Worm (Caenorhabditis elegans) whole organism, midembryonic: ENCODE results near the gene lec-1.

Source experiments
- T22C8.4 ChIP-seq: fragments of 200-800 bp; sonication (Bioruptor generic); IDR thresholded peaks from 2 replicates; pipeline ENCODE4 v1.3.6; 2022; ENCODE audit warnings: missing genetic modification characterization, missing compliant biosample characterization
- cog-1 ChIP-seq: sonication (generic microtip); optimal IDR thresholded peaks from 2 replicates; lab custom pipeline; 2016; ENCODE audit warnings: missing genetic modification characterization, missing compliant biosample characterization
- flt-1 ChIP-seq: fragments of 200-800 bp; sonication (Bioruptor generic); IDR thresholded peaks from 2 replicates; pipeline ENCODE4 v1.3.6; 2022; ENCODE audit warnings: missing genetic modification characterization, missing compliant biosample characterization
- klf-2 ChIP-seq: fragments of 200-800 bp; sonication (Bioruptor generic); conservative IDR thresholded peaks from 2 replicates; pipeline ENCODE4 v1.3.6; 2022; ENCODE audit warnings: missing genetic modification reagents, missing genetic modification characterization, missing compliant biosample characterization
- med-1 ChIP-seq: sonication (generic microtip); optimal IDR thresholded peaks from 2 replicates; lab custom pipeline; 2017; ENCODE audit warnings: missing genetic modification characterization, mild to moderate bottlenecking, missing compliant biosample characterization, antibody characterized with exemption, missing genetic modification reagents; ENCODE audit not compliant: insufficient read depth
- ref-1 ChIP-seq: fragments of 200-800 bp; sonication (Bioruptor generic); conservative IDR thresholded peaks from 2 replicates; pipeline ENCODE4 v1.3.6; 2022; ENCODE audit warnings: missing genetic modification reagents, missing genetic modification characterization, missing compliant biosample characterization
- tab-1 ChIP-seq: fragments of 200-800 bp; sonication (Bioruptor generic); IDR thresholded peaks from 2 replicates; pipeline ENCODE4 v1.3.6; 2022; ENCODE audit warnings: missing genetic modification characterization, missing compliant biosample characterization
- ztf-23 ChIP-seq: fragments of 200-800 bp; sonication (Bioruptor generic); IDR thresholded peaks from 2 replicates; pipeline ENCODE4 v1.3.6; 2022; ENCODE audit warnings: missing genetic modification reagents, missing genetic modification characterization, missing compliant biosample characterization
- ztf-29 ChIP-seq: fragments of 200-800 bp; sonication (Bioruptor generic); IDR thresholded peaks from 2 replicates; pipeline ENCODE4 v1.3.6; 2022; ENCODE audit warnings: missing genetic modification reagents, missing genetic modification characterization, missing compliant biosample characterization

lec-1 gene

DNA sequence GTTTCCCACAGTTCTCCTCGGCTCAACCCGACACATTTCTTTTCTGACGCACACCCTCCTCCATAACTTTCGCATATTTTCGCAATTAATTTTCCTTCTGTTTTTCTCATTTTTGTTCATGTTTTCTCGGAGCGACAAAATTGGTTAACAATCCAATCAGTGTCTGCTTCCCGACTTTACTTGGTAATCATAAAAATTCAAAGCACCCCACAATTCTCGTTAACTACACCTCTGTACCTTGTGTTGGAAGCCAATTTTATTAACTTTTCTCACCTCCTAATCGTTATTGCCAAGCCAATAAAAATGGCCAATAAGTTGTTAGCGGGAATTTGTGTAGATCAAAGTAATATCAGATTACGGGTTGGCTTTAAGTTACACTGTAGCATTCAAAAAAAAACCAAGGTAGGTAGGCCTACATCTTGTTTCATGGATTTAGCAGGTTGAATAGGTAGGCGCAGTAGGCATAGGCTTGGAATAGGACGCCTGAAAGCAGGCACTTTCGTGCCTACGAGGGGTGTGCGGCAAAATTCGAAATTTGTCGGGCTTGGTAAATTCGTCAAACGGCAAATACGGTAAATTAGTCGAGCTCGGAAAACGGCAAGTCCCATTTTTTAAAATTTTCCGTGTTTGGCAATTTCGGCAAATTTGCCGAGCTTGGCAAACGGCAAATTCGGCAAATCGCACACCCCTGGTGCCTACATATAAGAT, 35.3 kb downstream of the lec-1 start:
- TF ChIP-seq klf-2 (no peak), T22C8.4 (GFP tag; lab: Robert Waterston, UW) (no peak), tab-1 (GFP tag; lab: Robert Waterston, UW) (no peak), ztf-29 (no peak), cog-1 (tag; lab: Kevin White, UChicago) (no peak), med-1 (no peak), ztf-23 (GFP tag; lab: Robert Waterston, UW) (no peak), ref-1 (GFP tag; lab: Robert Waterston, UW) (no peak), flt-1 (GFP tag; lab: Robert Waterston, UW) (no peak)

DNA sequence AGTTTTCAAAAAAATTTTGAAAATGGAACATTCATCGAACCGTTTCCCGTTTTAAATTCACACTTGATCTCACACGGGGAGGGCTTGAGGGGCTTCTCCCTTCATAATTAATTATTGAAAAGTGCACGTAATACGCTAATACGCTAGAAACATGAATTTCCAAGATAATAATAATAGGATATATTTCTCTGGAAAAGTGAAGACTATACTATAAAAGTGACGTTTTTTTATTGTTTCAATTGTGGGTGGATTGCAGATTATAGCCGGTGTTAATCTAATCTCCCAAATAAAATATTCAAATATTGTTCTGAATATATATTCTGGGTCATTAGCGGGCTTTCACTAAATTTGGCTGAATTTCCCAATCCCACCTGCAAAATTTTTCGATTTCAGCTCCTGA, 38.4 kb downstream of the lec-1 start:
- TF ChIP-seq tab-1 (GFP tag; lab: Robert Waterston, UW): no peak
- no peak for TF ChIP-seq klf-2
- TF ChIP-seq cog-1 (tag; lab: Kevin White, UChicago): no peak
- no peak for TF ChIP-seq T22C8.4 (GFP tag; lab: Robert Waterston, UW)
- TF ChIP-seq ref-1 (GFP tag; lab: Robert Waterston, UW): no peak
- no peak for TF ChIP-seq ztf-29
- no peak for TF ChIP-seq ztf-23 (GFP tag; lab: Robert Waterston, UW)
- TF ChIP-seq med-1: no peak
- no peak for TF ChIP-seq flt-1 (GFP tag; lab: Robert Waterston, UW)

DNA sequence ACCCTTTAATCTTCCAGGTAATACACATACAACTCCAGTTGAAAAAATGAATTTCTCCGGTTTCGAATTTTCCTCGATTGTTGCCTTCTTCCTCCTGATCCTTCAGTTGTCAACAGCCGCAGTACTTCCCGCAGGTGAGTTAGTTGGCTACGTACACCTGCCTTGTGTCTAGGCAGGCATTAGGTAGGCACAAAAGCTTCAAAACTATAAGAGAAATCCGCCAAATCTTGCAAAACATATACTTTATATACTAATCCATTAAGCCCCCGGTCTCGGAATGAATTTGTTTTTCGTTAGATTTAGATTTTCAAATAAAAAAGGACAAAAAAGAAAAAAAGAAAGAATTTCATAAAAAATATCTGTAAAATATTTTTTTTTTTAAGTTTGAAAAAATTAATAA, 39.9 kb downstream of the lec-1 start, which contains the start of gene flp-16:
Gene flp-16 (plus strand): TSS at position 18 of the 400 bp plus-strand sequence.
- no peak for TF ChIP-seq klf-2
- no peak for TF ChIP-seq tab-1 (GFP tag; lab: Robert Waterston, UW)
- no peak for TF ChIP-seq cog-1 (tag; lab: Kevin White, UChicago)
- no peak for TF ChIP-seq T22C8.4 (GFP tag; lab: Robert Waterston, UW)
- TF ChIP-seq ztf-29: no peak
- TF ChIP-seq flt-1 (GFP tag; lab: Robert Waterston, UW): no peak
- TF ChIP-seq ztf-23 (GFP tag; lab: Robert Waterston, UW): no peak
- no peak for TF ChIP-seq med-1
- TF ChIP-seq ref-1 (GFP tag; lab: Robert Waterston, UW): no peak

DNA sequence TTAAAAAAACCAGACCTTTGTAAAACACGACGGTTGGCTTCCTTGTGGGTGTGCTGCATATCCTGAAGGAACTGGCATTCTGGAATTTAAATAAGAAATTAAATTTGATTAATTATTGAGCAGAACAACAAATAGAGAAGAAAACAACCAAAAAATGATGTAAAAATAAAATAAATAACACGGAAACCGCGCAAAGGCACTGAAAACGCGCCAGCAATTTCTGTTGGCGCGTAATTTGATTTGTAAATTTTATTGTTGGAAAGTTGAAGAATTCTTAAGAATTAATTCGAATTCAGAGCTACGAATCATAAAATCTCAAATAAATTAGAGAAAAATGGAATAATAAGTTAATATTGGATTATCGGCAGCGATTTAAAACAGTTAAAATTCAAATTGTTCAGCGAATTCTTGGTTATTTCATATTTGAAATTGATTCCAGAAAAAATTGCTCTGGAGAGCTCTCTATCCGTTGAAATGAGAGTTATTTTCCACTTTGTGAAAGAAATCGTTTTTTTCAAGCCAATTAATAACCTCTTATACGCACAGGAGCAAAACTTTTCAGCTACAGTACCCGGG, 42.6 kb downstream of the lec-1 start, which contains the start of gene romo-1:
Gene romo-1 (minus strand): TSS at position 79 of the 576 bp plus-strand sequence.
- TF ChIP-seq T22C8.4 (GFP tag; lab: Robert Waterston, UW) (no peak), med-1 (no peak), tab-1 (GFP tag; lab: Robert Waterston, UW) (no peak), cog-1 (tag; lab: Kevin White, UChicago) (no peak), ztf-29 (no peak), klf-2 (no peak), ztf-23 (GFP tag; lab: Robert Waterston, UW) (no peak), flt-1 (GFP tag; lab: Robert Waterston, UW) (no peak), ref-1 (GFP tag; lab: Robert Waterston, UW) (no peak)

DNA sequence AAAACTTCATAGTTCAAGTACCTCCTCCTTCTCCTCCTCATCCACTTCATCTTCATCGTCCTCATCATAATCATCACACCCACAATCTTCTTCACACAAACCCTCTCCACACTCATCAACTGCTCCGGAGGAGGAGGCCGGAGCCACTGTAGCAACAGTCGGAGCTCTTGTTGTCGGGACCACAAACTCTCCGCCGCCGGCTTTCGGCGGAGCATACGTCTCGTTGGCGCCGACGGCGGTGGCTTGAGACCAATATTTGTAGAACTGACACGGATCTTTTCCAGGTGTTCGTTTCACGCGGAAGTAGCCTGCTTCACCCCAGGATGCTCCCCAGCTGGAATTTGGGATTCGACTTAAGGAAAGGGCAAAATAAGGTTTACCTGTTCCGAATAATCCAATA, 44.2 kb downstream of the lec-1 start:
- no peak for TF ChIP-seq ztf-29

DNA sequence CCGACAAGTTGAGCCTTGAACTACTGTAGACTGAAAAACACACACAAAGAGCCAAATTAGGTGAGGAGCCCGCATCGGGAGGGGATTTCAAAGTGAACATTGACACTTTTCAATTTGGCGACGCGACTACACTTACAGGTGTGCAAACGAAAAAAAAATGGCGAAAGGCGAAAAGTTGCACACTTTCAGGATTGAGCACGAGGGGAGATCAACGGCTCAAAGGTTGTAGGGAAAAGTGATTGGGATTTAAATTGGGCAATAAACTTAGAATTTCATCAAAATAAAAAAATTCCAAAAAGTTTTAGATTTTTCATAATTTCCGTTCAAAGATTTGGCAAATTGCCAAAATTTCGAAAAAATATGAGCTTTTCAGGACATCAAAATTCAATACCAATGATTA, 47.7 kb downstream of the lec-1 start, which contains the start of gene F15D4.4:
Gene F15D4.4 (minus strand): TSS at position 101 of the 400 bp plus-strand sequence.
- no peak for TF ChIP-seq ztf-29
- TF ChIP-seq tab-1 (GFP tag; lab: Robert Waterston, UW): no peak
- no peak for TF ChIP-seq ref-1 (GFP tag; lab: Robert Waterston, UW)
- no peak for TF ChIP-seq med-1
- no peak for TF ChIP-seq cog-1 (tag; lab: Kevin White, UChicago)

DNA sequence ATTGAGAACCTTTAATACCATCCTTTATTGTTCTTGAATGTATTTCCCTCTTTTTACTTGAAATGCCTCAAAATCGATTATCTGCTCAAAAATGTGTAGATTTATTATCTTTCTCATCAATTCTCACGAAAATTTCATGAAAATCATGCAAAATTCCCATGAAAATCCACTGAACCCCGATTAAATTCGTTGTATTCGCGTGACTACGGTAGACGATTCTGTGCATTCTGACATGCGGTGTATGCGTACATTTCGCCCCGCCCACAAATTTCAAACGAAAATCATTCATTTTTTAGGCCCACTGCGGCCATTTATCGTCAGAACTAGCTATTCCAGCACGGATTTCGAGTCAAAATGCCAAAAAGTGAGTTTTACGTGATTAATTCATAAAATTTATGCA, 49.7 kb downstream of the lec-1 start, which contains the start of gene F15D4.5:
Gene F15D4.5 (plus strand): TSS at position 301 of the 400 bp plus-strand sequence.
- TF ChIP-seq klf-2 (no peak), cog-1 (tag; lab: Kevin White, UChicago) (no peak), T22C8.4 (GFP tag; lab: Robert Waterston, UW) (no peak), ref-1 (GFP tag; lab: Robert Waterston, UW) (no peak), tab-1 (GFP tag; lab: Robert Waterston, UW) (no peak), med-1 (no peak), ztf-29 (no peak), ztf-23 (GFP tag; lab: Robert Waterston, UW) (no peak)

DNA sequence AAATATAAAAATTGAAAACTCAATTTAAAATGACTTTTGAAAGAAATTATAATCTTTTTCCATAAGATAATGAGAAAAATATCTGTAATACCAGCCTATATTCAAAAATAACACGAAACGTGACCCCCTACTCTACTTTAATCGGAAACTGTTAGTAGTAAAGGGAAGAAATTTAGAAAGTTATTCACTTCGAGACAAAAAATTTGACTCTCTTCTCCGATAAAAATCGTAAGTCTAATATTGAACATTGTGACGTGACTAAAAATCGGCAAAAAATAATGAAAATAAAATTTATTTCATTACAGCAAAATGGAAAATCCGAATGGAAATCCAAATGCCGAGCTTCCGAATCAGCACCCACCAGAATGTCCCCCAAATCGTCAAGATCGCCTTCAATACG, 53.5 kb downstream of the lec-1 start, which contains the start of gene F15D4.6:
Gene F15D4.6 (plus strand): TSS at position 301 of the 400 bp plus-strand sequence.
- no peak for TF ChIP-seq flt-1 (GFP tag; lab: Robert Waterston, UW)
